Fruit fly (Drosophila melanogaster): ENCODE results near the gene CG42238.
A peak's percentile ranks its signal among the peaks of the same experiment; 100 is the strongest.

The CG42238 gene

DNA sequence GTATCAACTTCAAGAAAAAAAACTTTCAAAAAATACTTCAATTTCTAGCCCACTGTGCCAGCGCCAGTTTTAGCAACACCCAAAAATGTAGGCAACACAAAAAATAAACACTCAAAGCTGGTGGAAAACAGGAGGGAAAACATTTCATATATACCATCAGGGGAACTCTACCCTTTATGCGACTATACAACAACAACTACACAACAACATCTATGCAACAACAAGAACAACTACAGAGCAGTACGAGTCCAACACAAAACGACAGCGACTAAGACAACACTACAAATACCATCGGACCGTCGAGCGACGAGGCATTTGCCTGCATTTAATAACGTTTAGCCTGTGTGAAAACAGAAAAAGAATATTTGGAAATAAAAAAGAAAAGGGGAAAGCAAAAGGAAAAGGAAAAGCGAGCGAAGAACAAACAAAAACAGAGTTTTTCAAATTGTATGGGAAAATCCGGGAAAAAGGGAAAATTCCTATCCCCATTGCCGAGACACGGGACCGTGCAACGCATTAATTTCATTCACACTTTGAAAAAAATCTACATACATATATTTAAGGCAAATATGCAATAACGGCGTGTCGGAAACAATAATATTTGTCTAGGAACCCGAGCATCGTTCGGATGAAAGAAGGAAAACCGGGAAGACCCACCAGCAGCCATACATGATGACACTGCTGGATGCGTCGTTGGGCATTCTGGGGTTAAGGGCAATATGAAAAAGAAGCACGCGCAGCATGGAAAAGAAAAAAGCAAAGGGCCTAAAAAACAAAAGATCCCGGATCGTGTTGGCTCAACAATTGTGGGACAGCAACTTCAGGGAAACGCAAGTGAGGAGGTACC lies 57.1 kb downstream of the CG42238 start (continued):
- no peak for TF ChIP-seq vfl (GFP tag; optimal IDR thresholded peaks at IDR 0.05)
- no peak for TF ChIP-seq amos (GFP tag; IDR thresholded peaks at IDR 0.05; ENCODE audit: partially characterized antibody)
- TF ChIP-seq maf-S (GFP tag; optimal IDR thresholded peaks at IDR 0.05): no peak
- TF ChIP-seq Deaf1 (tag; optimal IDR thresholded peaks at IDR 0.05): no peak
- TF ChIP-seq z (GFP tag; IDR thresholded peaks at IDR 0.05): peak; percentile 61; the same call in 1 of the 3 replicates
- no peak for TF ChIP-seq danr (GFP tag; IDR thresholded peaks at IDR 0.05)
- TF ChIP-seq Aef1 (GFP tag; IDR thresholded peaks at IDR 0.05): no peak
- TF ChIP-seq tx (GFP tag; optimal IDR thresholded peaks at IDR 0.05): no peak
- TF ChIP-seq ham (GFP tag; IDR thresholded peaks at IDR 0.05): no peak
- no peak for TF ChIP-seq CG11398 (GFP tag; optimal IDR thresholded peaks at IDR 0.05)
- peak; percentile 8 for TF ChIP-seq CG4707 (GFP tag; optimal IDR thresholded peaks at IDR 0.05)
- TF ChIP-seq p53 (GFP tag; optimal IDR thresholded peaks at IDR 0.05): no peak
- TF ChIP-seq gfzf (GFP tag; optimal IDR thresholded peaks at IDR 0.05): no peak
- no peak for TF ChIP-seq ken (GFP tag; IDR thresholded peaks at IDR 0.05)
- TF ChIP-seq MTF-1 (GFP tag; optimal IDR thresholded peaks at IDR 0.05; ENCODE audit: borderline replicate concordance): no peak
- no peak for TF ChIP-seq CG11085 (GFP tag; IDR thresholded peaks at IDR 0.05)
- TF ChIP-seq Kr (GFP tag; optimal IDR thresholded peaks at IDR 0.05): peak; percentile 39
- TF ChIP-seq psq (GFP tag; optimal IDR thresholded peaks at IDR 0.05): peak; percentile 28
- TF ChIP-seq dmrt99B (tag; optimal IDR thresholded peaks at IDR 0.05): no peak
- TF ChIP-seq CG10147 (GFP tag; optimal IDR thresholded peaks at IDR 0.05): no peak
- no peak for TF ChIP-seq Gsc (GFP tag; IDR thresholded peaks at IDR 0.05)
- TF ChIP-seq ATbp (GFP tag; optimal IDR thresholded peaks at IDR 0.05): no peak
- no peak for TF ChIP-seq dpn (GFP tag; optimal IDR thresholded peaks at IDR 0.05)
- no peak for TF ChIP-seq CG10462 (GFP tag; optimal IDR thresholded peaks at IDR 0.05)
- TF ChIP-seq tll (GFP tag; optimal IDR thresholded peaks at IDR 0.05): peak in 1 of 2 experiments; percentile 7
- no peak for TF ChIP-seq NfI (GFP tag; optimal IDR thresholded peaks at IDR 0.05)
- TF ChIP-seq CG1024 (GFP tag; IDR thresholded peaks at IDR 0.05): no peak
- no peak for TF ChIP-seq CG10565 (GFP tag; optimal IDR thresholded peaks at IDR 0.05)
- no peak for TF ChIP-seq hth (optimal IDR thresholded peaks at IDR 0.05)
- TF ChIP-seq B-H2 (GFP tag; optimal IDR thresholded peaks at IDR 0.05): no peak
- no peak for TF ChIP-seq CG11695 (GFP tag; IDR thresholded peaks at IDR 0.05)
- no peak for TF ChIP-seq CG17328 (GFP tag; IDR thresholded peaks at IDR 0.05)
- TF ChIP-seq fru (optimal IDR thresholded peaks at IDR 0.05): no peak
- no peak for TF ChIP-seq CG2129 (GFP tag; IDR thresholded peaks at IDR 0.05; ENCODE audit: partially characterized antibody)
- TF ChIP-seq CG1603 (tag; optimal IDR thresholded peaks at IDR 0.05): no peak
- no peak for TF ChIP-seq CG11504 (tag; optimal IDR thresholded peaks at IDR 0.05)
- TF ChIP-seq pita (GFP tag; optimal IDR thresholded peaks at IDR 0.05): no peak
- TF ChIP-seq hbn (GFP tag; IDR thresholded peaks at IDR 0.05; ENCODE audit: partially characterized antibody): no peak
- TF ChIP-seq CG16813 (GFP tag; IDR thresholded peaks at IDR 0.05; ENCODE audit: partially characterized antibody): no peak
- TF ChIP-seq CG10543 (GFP tag; optimal IDR thresholded peaks at IDR 0.05): no peak
- TF ChIP-seq yki (optimal IDR thresholded peaks at IDR 0.05): no peak
- TF ChIP-seq CG14441 (GFP tag; IDR thresholded peaks at IDR 0.05): no peak
- TF ChIP-seq HLH3B (GFP tag; IDR thresholded peaks at IDR 0.05): no peak
- TF ChIP-seq D19B (GFP tag; optimal IDR thresholded peaks at IDR 0.05): no peak
- TF ChIP-seq HmgZ (tag; optimal IDR thresholded peaks at IDR 0.05): no peak
- TF ChIP-seq CG1233 (GFP tag; optimal IDR thresholded peaks at IDR 0.05): no peak
- no peak for TF ChIP-seq CG13775 (GFP tag; optimal IDR thresholded peaks at IDR 0.05)
- no peak for TF ChIP-seq Asciz (GFP tag; optimal IDR thresholded peaks at IDR 0.05)
- TF ChIP-seq CG11723 (GFP tag; optimal IDR thresholded peaks at IDR 0.05): no peak
- TF ChIP-seq Doc2 (GFP tag; IDR thresholded peaks at IDR 0.05): no peak
